Worm (Caenorhabditis elegans): ENCODE results near the gene gcs-1.

- no peak for TF ChIP-seq lin-39 (tag; optimal IDR thresholded peaks at IDR 0.05)
- TF ChIP-seq skn-1 (tag; optimal IDR thresholded peaks at IDR 0.05), result no peak
- no peak for TF ChIP-seq ztf-11 (tag; optimal IDR thresholded peaks at IDR 0.05)
- TF ChIP-seq nhr-10 (tag; optimal IDR thresholded peaks at IDR 0.05), result no peak
- no peak for TF ChIP-seq F13H6.1 (tag; optimal IDR thresholded peaks at IDR 0.05)
- no peak for TF ChIP-seq lsy-2 (tag; optimal IDR thresholded peaks at IDR 0.05)
- TF ChIP-seq ceh-82 (tag; optimal IDR thresholded peaks at IDR 0.05), result no peak
- TF ChIP-seq nhr-11 (tag; optimal IDR thresholded peaks at IDR 0.05), result no peak
- TF ChIP-seq elt-3 (tag; optimal IDR thresholded peaks at IDR 0.05), result no peak
Observed at ce11 chrII:9041306-9041705, 3.2 kb upstream of the gcs-1 start, which contains the start of gene F37B12.3.
